Worm (Caenorhabditis elegans): ENCODE measurements around the gene F32D1.7.

DNA sequence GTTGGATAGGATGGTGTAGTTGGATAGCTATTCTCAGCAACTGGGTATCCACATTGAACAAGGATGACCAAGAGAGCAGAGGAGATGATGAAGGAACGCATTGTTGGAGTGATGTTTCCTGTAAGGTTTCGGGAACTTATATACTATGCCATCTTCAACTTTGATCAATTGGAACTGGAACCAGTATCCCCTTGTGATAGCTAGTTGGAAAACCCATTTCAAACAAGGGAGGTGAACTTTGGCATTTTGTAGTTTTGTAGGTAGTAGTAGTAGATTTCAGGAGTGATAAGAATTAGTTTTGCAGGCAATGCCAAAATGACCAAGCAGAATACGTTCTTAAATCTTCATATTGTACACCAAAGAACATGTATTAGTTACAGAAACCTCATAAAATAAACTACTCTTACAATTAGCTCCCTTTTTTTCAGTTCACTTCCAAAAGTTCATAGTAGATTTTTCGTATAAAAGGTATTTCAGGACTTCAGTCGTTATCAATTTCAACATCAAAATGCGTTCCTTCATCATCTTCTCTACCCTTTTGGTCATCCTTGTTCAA lies 43.9 kb upstream of the F32D1.7 start, which contains the start of the genes Y47D7A.7 and Y47D7A.2:
- TF ChIP-seq tbx-37 (GFP tag; conservative IDR thresholded peaks at IDR 0.05), result no peak
- no peak for TF ChIP-seq sea-1 (GFP tag; conservative IDR thresholded peaks at IDR 0.05)
- TF ChIP-seq ama-1 (optimal IDR thresholded peaks at IDR 0.05), result no peak
- no peak for TF ChIP-seq tbx-11 (GFP tag; IDR thresholded peaks at IDR 0.05)
- TF ChIP-seq F13C5.2 (tag; optimal IDR thresholded peaks at IDR 0.05), result no peak
- TF ChIP-seq hnd-1 (tag; optimal IDR thresholded peaks at IDR 0.05), result no peak
- TF ChIP-seq scrt-1 (GFP tag; IDR thresholded peaks at IDR 0.05), result no peak
- no peak for TF ChIP-seq ets-7 (tag; optimal IDR thresholded peaks at IDR 0.05)
- TF ChIP-seq ceh-13 (GFP tag; optimal IDR thresholded peaks at IDR 0.05), result no peak
- TF ChIP-seq aly-1 (tag; optimal IDR thresholded peaks at IDR 0.05), result no peak
